Fruit fly (Drosophila melanogaster): ENCODE results near the gene mira.

mira gene

dm6 chr3R:19934840-19935776 lies at the start of gene mira (continued):
- TF ChIP-seq CG7839 (tag; optimal IDR thresholded peaks at IDR 0.05) (no peak), usp (GFP tag; optimal IDR thresholded peaks at IDR 0.05) (no peak), ttk (GFP tag; IDR thresholded peaks at IDR 0.05) (no peak), zf30C (GFP tag; optimal IDR thresholded peaks at IDR 0.05) (no peak), Mrtf (GFP tag; IDR thresholded peaks at IDR 0.05) (no peak), CG10366 (GFP tag; IDR thresholded peaks at IDR 0.05) (no peak), Med (GFP tag) (peak; percentile 23), Hmr (GFP tag; optimal IDR thresholded peaks at IDR 0.05) (no peak), CG7987 (GFP tag; optimal IDR thresholded peaks at IDR 0.05) (no peak), CG13296 (GFP tag; optimal IDR thresholded peaks at IDR 0.05) (no peak), Opbp (GFP tag; IDR thresholded peaks at IDR 0.05; ENCODE audit: partially characterized antibody) (peak; percentile 12; the same call in 1 of the 3 replicates), Trl (optimal IDR thresholded peaks at IDR 0.05) (no peak), Trl (GFP tag; optimal IDR thresholded peaks at IDR 0.05) (no peak), fd3F (GFP tag; optimal IDR thresholded peaks at IDR 0.05) (no peak), Six4 (GFP tag; optimal IDR thresholded peaks at IDR 0.05) (no peak), CG11723 (GFP tag; optimal IDR thresholded peaks at IDR 0.05) (no peak), bab2 (GFP tag; optimal IDR thresholded peaks at IDR 0.05) (no peak), psq (GFP tag; optimal IDR thresholded peaks at IDR 0.05) (no peak), ash1 (GFP tag; optimal IDR thresholded peaks at IDR 0.05) (no peak), BtbVII (GFP tag; optimal IDR thresholded peaks at IDR 0.05) (no peak), CG2678 (tag; optimal IDR thresholded peaks at IDR 0.05) (no peak), CoRest (tag; optimal IDR thresholded peaks at IDR 0.05) (peak; percentile 25), org-1 (GFP tag; optimal IDR thresholded peaks at IDR 0.05) (no peak), gcm (GFP tag; optimal IDR thresholded peaks at IDR 0.05) (no peak), CG17186 (GFP tag; optimal IDR thresholded peaks at IDR 0.05) (no peak), kni (GFP tag; optimal IDR thresholded peaks at IDR 0.05) (no peak), CG3726 (GFP tag; IDR thresholded peaks at IDR 0.05) (no peak), CG11695 (GFP tag; IDR thresholded peaks at IDR 0.05) (no peak), CG18764 (GFP tag; optimal IDR thresholded peaks at IDR 0.05) (no peak), chm (GFP tag; IDR thresholded peaks at IDR 0.05) (no peak), CG16779 (GFP tag; IDR thresholded peaks at IDR 0.05) (no peak), CG8765 (GFP tag; IDR thresholded peaks at IDR 0.05) (peak; percentile 32; the same call in 1 of the 2 replicates), CG3065 (GFP tag; optimal IDR thresholded peaks at IDR 0.05) (no peak), ems (GFP tag; optimal IDR thresholded peaks at IDR 0.05) (no peak), Doc2 (GFP tag; IDR thresholded peaks at IDR 0.05) (no peak), CG34422 (GFP tag; IDR thresholded peaks at IDR 0.05) (no peak), Dad (GFP tag; optimal IDR thresholded peaks at IDR 0.05) (no peak), inv (GFP tag; IDR thresholded peaks at IDR 0.05; ENCODE audit: partially characterized antibody) (no peak), CG1647 (GFP tag; optimal IDR thresholded peaks at IDR 0.05) (no peak), CG8089 (GFP tag; optimal IDR thresholded peaks at IDR 0.05) (no peak), Myb (GFP tag; optimal IDR thresholded peaks at IDR 0.05) (no peak), ken (GFP tag; IDR thresholded peaks at IDR 0.05) (no peak), CG31441 (GFP tag; IDR thresholded peaks at IDR 0.05) (0 out of 2 replicates have a peak, but pooled peaks have one; percentile 28), CG31224 (GFP tag; IDR thresholded peaks at IDR 0.05) (no peak), Nf-YA (GFP tag; IDR thresholded peaks at IDR 0.05) (no peak), gsb-n (tag; optimal IDR thresholded peaks at IDR 0.05) (no peak), NC2α (GFP tag; optimal IDR thresholded peaks at IDR 0.05) (no peak), tx (GFP tag; optimal IDR thresholded peaks at IDR 0.05) (no peak), CG30403 (GFP tag; optimal IDR thresholded peaks at IDR 0.05) (no peak), Optix (GFP tag; IDR thresholded peaks at IDR 0.05) (no peak), Chrac-16 (GFP tag; optimal IDR thresholded peaks at IDR 0.05) (no peak)
